Worm (Caenorhabditis elegans): Measurements from ENCODE around the gene pik-1.

Gene pik-1

ce11 chrIV:13388779-13389178, 27.1 kb upstream of the pik-1 start:
- TF ChIP-seq ceh-2 (tag; optimal IDR thresholded peaks at IDR 0.05) (no peak), dve-1 (tag; optimal IDR thresholded peaks at IDR 0.05) (peak; percentile 35)

- TF ChIP-seq madf-2 (tag; optimal IDR thresholded peaks at IDR 0.05), result no peak
- no peak for TF ChIP-seq unc-3 (GFP tag; conservative IDR thresholded peaks at IDR 0.05)
- no peak for TF ChIP-seq unc-3 (tag; optimal IDR thresholded peaks at IDR 0.05)
- TF ChIP-seq ets-4 (tag; optimal IDR thresholded peaks at IDR 0.05), result no peak
- no peak for TF ChIP-seq ceh-18 (tag; optimal IDR thresholded peaks at IDR 0.05)
- no peak for TF ChIP-seq K02D7.2 (tag; optimal IDR thresholded peaks at IDR 0.05)
- no peak for TF ChIP-seq pat-9 (tag; optimal IDR thresholded peaks at IDR 0.05)
- TF ChIP-seq ceh-30 (tag; optimal IDR thresholded peaks at IDR 0.05), result no peak
- no peak for TF ChIP-seq nfya-1 (tag; optimal IDR thresholded peaks at IDR 0.05)
- TF ChIP-seq pag-3 (tag; optimal IDR thresholded peaks at IDR 0.05; ENCODE audit: borderline replicate concordance), result no peak
- no peak for TF ChIP-seq npax-4 (tag; optimal IDR thresholded peaks at IDR 0.05)
- TF ChIP-seq lin-11 (tag; optimal IDR thresholded peaks at IDR 0.05), result no peak
- TF ChIP-seq hlh-15 (tag; optimal IDR thresholded peaks at IDR 0.05), result no peak
- no peak for TF ChIP-seq K09A11.1 (tag; optimal IDR thresholded peaks at IDR 0.05; ENCODE audit: insufficient read depth)
- TF ChIP-seq ceh-24 (tag; optimal IDR thresholded peaks at IDR 0.05), result no peak
- no peak for TF ChIP-seq T23F11.4 (GFP tag; optimal IDR thresholded peaks at IDR 0.05)
Measured at ce11 chrIV:13389237-13389636, 26.6 kb upstream of the pik-1 start.

ce11 chrIV:13390770-13391169, 25.1 kb upstream of the pik-1 start:
- TF ChIP-seq npax-4 (tag; optimal IDR thresholded peaks at IDR 0.05) (no peak), Y22D7AL.16 (tag; optimal IDR thresholded peaks at IDR 0.05) (no peak), C08G9.2 (tag; optimal IDR thresholded peaks at IDR 0.05) (no peak), unc-42 (tag; optimal IDR thresholded peaks at IDR 0.05) (no peak), ceh-30 (tag; optimal IDR thresholded peaks at IDR 0.05) (no peak), odd-2 (tag; optimal IDR thresholded peaks at IDR 0.05) (no peak), ceh-48 (tag; optimal IDR thresholded peaks at IDR 0.05) (no peak), pha-4 (tag; optimal IDR thresholded peaks at IDR 0.05) (no peak), nhr-232 (tag; optimal IDR thresholded peaks at IDR 0.05) (no peak), gmeb-2 (tag; optimal IDR thresholded peaks at IDR 0.05) (no peak), hlh-30 (tag; optimal IDR thresholded peaks at IDR 0.05; ENCODE audit: insufficient read depth) (no peak), pha-2 (tag; optimal IDR thresholded peaks at IDR 0.05) (no peak), fax-1 (tag; optimal IDR thresholded peaks at IDR 0.05) (no peak), ceh-18 (tag; optimal IDR thresholded peaks at IDR 0.05) (no peak)

ce11 chrIV:13392230-13392629, 23.6 kb upstream of the pik-1 start:
- TF ChIP-seq elt-2 (tag; optimal IDR thresholded peaks at IDR 0.05) (no peak), tbx-2 (tag; optimal IDR thresholded peaks at IDR 0.05) (no peak), nhr-232 (tag; optimal IDR thresholded peaks at IDR 0.05) (no peak), unc-3 (GFP tag; conservative IDR thresholded peaks at IDR 0.05) (no peak), unc-3 (tag; optimal IDR thresholded peaks at IDR 0.05) (no peak), dve-1 (tag; optimal IDR thresholded peaks at IDR 0.05) (no peak)

- peak; percentile 22 for TF ChIP-seq dve-1 (tag; optimal IDR thresholded peaks at IDR 0.05)
- no peak for TF ChIP-seq K09A11.1 (tag; optimal IDR thresholded peaks at IDR 0.05; ENCODE audit: insufficient read depth)
- TF ChIP-seq pha-2 (tag; optimal IDR thresholded peaks at IDR 0.05), result no peak
- peak; percentile 3 for TF ChIP-seq hlh-30 (tag; optimal IDR thresholded peaks at IDR 0.05; ENCODE audit: insufficient read depth)
- no peak for TF ChIP-seq tbx-2 (tag; optimal IDR thresholded peaks at IDR 0.05)
- TF ChIP-seq pat-9 (tag; optimal IDR thresholded peaks at IDR 0.05), result no peak
- peak; percentile 58 for TF ChIP-seq elt-2 (tag; optimal IDR thresholded peaks at IDR 0.05)
Measured at ce11 chrIV:13393246-13393716, 22.6 kb upstream of the pik-1 start.

- TF ChIP-seq unc-55 (GFP tag; optimal IDR thresholded peaks at IDR 0.05) (peak; percentile 17), unc-86 (tag; optimal IDR thresholded peaks at IDR 0.05) (no peak)
Measured at ce11 chrIV:13394686-13395085, 21.2 kb upstream of the pik-1 start.

Measured in whole organism, late embryonic.